Fruit fly (Drosophila melanogaster) S2 (cell line): ENCODE measurements around the gene CG5535.

ENCODE experiments used
- CG8478 ChIP-seq: fragments of >200 bp; optimal IDR thresholded peaks from 2 replicates; lab custom pipeline; 2018
- CTCF ChIP-seq, 2 experiments: fragments of >200 bp; optimal IDR thresholded peaks; 2 replicates each; lab custom pipeline; 2018

dm6 chr3L:17842892-17843703 lies 13.5 kb downstream of the CG5535 start, which contains the start of gene CG5567:
- TF ChIP-seq CTCF (optimal IDR thresholded peaks at IDR 0.05; lab: Kevin White, UChicago) (no peak), CG8478 (lab: Kevin White, UChicago) (no peak)
